Fruit fly (Drosophila melanogaster) whole organism, embryonic: ENCODE results near the gene CG46460.
A peak's percentile ranks its signal among the peaks of the same experiment; 100 is the strongest.

ENCODE experiments used
- B-H2 ChIP-seq: fragments of 200-800 bp; sonication (Bioruptor generic); optimal IDR thresholded peaks from 2 replicates; lab custom pipeline; 2018; ENCODE audit warnings: missing biosample characterization, mild to moderate bottlenecking, missing genetic modification characterization
- BEAF-32 ChIP-seq: fragments of 200-800 bp; sonication (Bioruptor generic); optimal IDR thresholded peaks from 3 replicates; lab custom pipeline; 2017; ENCODE audit warnings: missing biosample characterization, missing genetic modification characterization, mild to moderate bottlenecking, moderate library complexity, missing genetic modification reagents
- Bdp1 ChIP-seq: fragments of 200-800 bp; sonication (Bioruptor generic); optimal IDR thresholded peaks from 3 replicates; lab custom pipeline; 2016; ENCODE audit warnings: missing biosample characterization, missing genetic modification characterization
- Bteb2 ChIP-seq: fragments of 200-800 bp; sonication (Bioruptor generic); optimal IDR thresholded peaks from 2 replicates; lab custom pipeline; 2016; ENCODE audit warnings: missing biosample characterization, missing genetic modification characterization
- CG11696 ChIP-seq: fragments of 200-800 bp; sonication (Bioruptor generic); IDR thresholded peaks from 2 replicates; pipeline ENCODE4 v1.3.6; 2022; ENCODE audit warnings: missing biosample characterization, missing genetic modification characterization
- CG12219 ChIP-seq: fragments of 200-800 bp; sonication (Bioruptor generic); optimal IDR thresholded peaks from 3 replicates; lab custom pipeline; 2018; ENCODE audit warnings: missing biosample characterization, mild to moderate bottlenecking, missing genetic modification characterization
- CG12299 ChIP-seq: fragments of 200-800 bp; sonication (Bioruptor generic); optimal IDR thresholded peaks from 2 replicates; lab custom pipeline; 2018; ENCODE audit warnings: missing biosample characterization, mild to moderate bottlenecking, missing genetic modification characterization
- CG14710 ChIP-seq: fragments of 200-800 bp; sonication (Bioruptor generic); optimal IDR thresholded peaks from 3 replicates; lab custom pipeline; 2019; ENCODE audit warnings: missing biosample characterization, mild to moderate bottlenecking, missing genetic modification characterization, moderate library complexity
- CG14965 ChIP-seq: fragments of 200-800 bp; sonication (Bioruptor generic); optimal IDR thresholded peaks from 2 replicates; lab custom pipeline; 2016; ENCODE audit warnings: missing biosample characterization, missing genetic modification characterization, borderline replicate concordance
- CG15514 ChIP-seq: fragments of 200-800 bp; sonication (Bioruptor generic); optimal IDR thresholded peaks from 3 replicates; lab custom pipeline; 2017; ENCODE audit warnings: missing biosample characterization, missing genetic modification characterization, mild to moderate bottlenecking, moderate library complexity, missing genetic modification reagents
- CG16815 ChIP-seq: fragments of 200-800 bp; sonication (Bioruptor generic); optimal IDR thresholded peaks from 3 replicates; lab custom pipeline; 2017; ENCODE audit warnings: missing biosample characterization, mild to moderate bottlenecking, missing genetic modification characterization
- CG18764 ChIP-seq: fragments of 200-800 bp; sonication (Bioruptor generic); optimal IDR thresholded peaks from 3 replicates; lab custom pipeline; 2016; ENCODE audit warnings: missing biosample characterization, missing genetic modification characterization
- CG2875 ChIP-seq: fragments of 200-800 bp; sonication (Bioruptor generic); optimal IDR thresholded peaks from 2 replicates; lab custom pipeline; 2017; ENCODE audit warnings: missing biosample characterization, mild to moderate bottlenecking, missing genetic modification characterization, missing genetic modification reagents
- CG31441 ChIP-seq: fragments of 200-800 bp; sonication (Bioruptor generic); IDR thresholded peaks from 2 replicates; pipeline ENCODE4 v1.3.6; 2022; ENCODE audit warnings: missing biosample characterization, missing genetic modification characterization
- CG33557 ChIP-seq: fragments of 200-800 bp; sonication (Bioruptor generic); optimal IDR thresholded peaks from 2 replicates; lab custom pipeline; 2019; ENCODE audit warnings: missing biosample characterization, mild to moderate bottlenecking, missing genetic modification characterization, moderate library complexity
- CG7839 ChIP-seq: fragments of 200-800 bp; sonication (Bioruptor generic); optimal IDR thresholded peaks from 3 replicates; lab custom pipeline; 2018; ENCODE audit warnings: missing biosample characterization, mild to moderate bottlenecking, missing genetic modification characterization, moderate library complexity
- CG8290 ChIP-seq, 3 experiments: fragments of 200-800 bp; sonication (Bioruptor generic); optimal IDR thresholded peaks; 2 replicates each; lab custom pipeline; 2016 to 2019; ENCODE audit warnings: missing biosample characterization in 3 of 3, missing genetic modification characterization in 3 of 3, mild to moderate bottlenecking in 2 of 3, moderate library complexity in 1 of 3
- CG8944 ChIP-seq: fragments of 200-800 bp; sonication (Bioruptor generic); optimal IDR thresholded peaks from 3 replicates; lab custom pipeline; 2016; ENCODE audit warnings: missing biosample characterization, missing genetic modification characterization
- D19B ChIP-seq: fragments of 200-800 bp; sonication (Bioruptor generic); optimal IDR thresholded peaks from 2 replicates; lab custom pipeline; 2017; ENCODE audit warnings: missing biosample characterization, mild to moderate bottlenecking, missing genetic modification characterization
- Dref ChIP-seq: fragments of 200-800 bp; sonication (Bioruptor generic); IDR thresholded peaks from 2 replicates; pipeline ENCODE4 v1.3.6; 2022; ENCODE audit warnings: missing biosample characterization, missing genetic modification characterization
- ERR ChIP-seq: fragments of 200-800 bp; sonication (Bioruptor generic); optimal IDR thresholded peaks from 2 replicates; lab custom pipeline; 2016; ENCODE audit warnings: missing biosample characterization, missing genetic modification characterization
- Fer2 ChIP-seq: fragments of 200-800 bp; sonication (Bioruptor generic); optimal IDR thresholded peaks from 2 replicates; lab custom pipeline; 2018; ENCODE audit warnings: missing biosample characterization, mild to moderate bottlenecking, missing genetic modification characterization, moderate library complexity
- HLH3B ChIP-seq: fragments of 200-800 bp; sonication (Bioruptor generic); IDR thresholded peaks from 2 replicates; pipeline ENCODE4 v1.3.6; 2022; ENCODE audit warnings: missing biosample characterization, missing genetic modification characterization
- HLH4C ChIP-seq: fragments of 200-800 bp; sonication (Bioruptor generic); IDR thresholded peaks from 3 replicates; pipeline ENCODE4 v1.3.6; 2022; ENCODE audit warnings: missing biosample characterization, missing genetic modification characterization; ENCODE audit not compliant: partially characterized antibody
- HmgD ChIP-seq: fragments of 200-800 bp; sonication (Bioruptor generic); optimal IDR thresholded peaks from 3 replicates; lab custom pipeline; 2016; ENCODE audit warnings: missing biosample characterization, missing genetic modification characterization
- MBD-R2 ChIP-seq: fragments of 200-800 bp; sonication (Bioruptor generic); IDR thresholded peaks from 2 replicates; pipeline ENCODE4 v1.3.6; 2022; ENCODE audit warnings: missing biosample characterization, missing genetic modification characterization
- Nf-YB ChIP-seq: fragments of 200-800 bp; sonication (Bioruptor generic); optimal IDR thresholded peaks from 3 replicates; lab custom pipeline; 2019; ENCODE audit warnings: missing biosample characterization, mild to moderate bottlenecking, missing genetic modification characterization, moderate library complexity
- Oaz ChIP-seq: fragments of 200-800 bp; sonication (Bioruptor generic); IDR thresholded peaks from 2 replicates; pipeline ENCODE4 v1.3.6; 2022; ENCODE audit warnings: missing biosample characterization, missing genetic modification characterization
- Rfx ChIP-seq: fragments of 200-800 bp; sonication (Bioruptor generic); IDR thresholded peaks from 2 replicates; pipeline ENCODE4 v1.3.6; 2022; ENCODE audit warnings: missing biosample characterization, missing genetic modification characterization
- Scr ChIP-seq: fragments of 200-800 bp; sonication (Bioruptor generic); IDR thresholded peaks from 2 replicates; pipeline ENCODE4 v1.3.6; 2022; ENCODE audit warnings: missing biosample characterization, missing genetic modification characterization; ENCODE audit not compliant: partially characterized antibody
- Sox102F ChIP-seq: fragments of 200-800 bp; sonication (Bioruptor generic); optimal IDR thresholded peaks from 2 replicates; lab custom pipeline; 2018; ENCODE audit warnings: missing biosample characterization, mild to moderate bottlenecking, missing genetic modification characterization, moderate library complexity
- abd-A ChIP-seq: fragments of 200-800 bp; sonication (Bioruptor generic); optimal IDR thresholded peaks from 3 replicates; lab custom pipeline; 2019; ENCODE audit warnings: missing biosample characterization, mild to moderate bottlenecking, missing genetic modification characterization, moderate library complexity
- az2 ChIP-seq: fragments of 200-800 bp; sonication (Bioruptor generic); optimal IDR thresholded peaks from 3 replicates; lab custom pipeline; 2016; ENCODE audit warnings: missing biosample characterization, missing genetic modification characterization
- bigmax ChIP-seq: fragments of 200-800 bp; sonication (Bioruptor generic); optimal IDR thresholded peaks from 2 replicates; lab custom pipeline; 2018; ENCODE audit warnings: missing biosample characterization, mild to moderate bottlenecking, missing genetic modification characterization
- chinmo ChIP-seq: fragments of 200-800 bp; sonication (Bioruptor generic); IDR thresholded peaks from 4 replicates; pipeline ENCODE4 v1.3.6; 2022; ENCODE audit warnings: missing biosample characterization, missing genetic modification characterization; ENCODE audit not compliant: partially characterized antibody
- chn ChIP-seq: fragments of 200-800 bp; sonication (Bioruptor generic); optimal IDR thresholded peaks from 2 replicates; lab custom pipeline; 2016; ENCODE audit warnings: missing biosample characterization, missing genetic modification characterization
- corto ChIP-seq: fragments of 200-800 bp; sonication (Bioruptor generic); optimal IDR thresholded peaks from 2 replicates; lab custom pipeline; 2016; ENCODE audit warnings: missing biosample characterization, mild to moderate bottlenecking, missing genetic modification characterization, moderate library complexity
- crol ChIP-seq: fragments of 200-800 bp; sonication (Bioruptor generic); IDR thresholded peaks from 2 replicates; pipeline ENCODE4 v1.3.6; 2022; ENCODE audit warnings: missing biosample characterization, missing genetic modification characterization
- dpn ChIP-seq, 2 experiments: fragments of 200-800 bp; sonication (Bioruptor generic); optimal IDR thresholded peaks; 3 replicates each; lab custom pipeline; 2016; ENCODE audit warnings: missing biosample characterization in 2 of 2, missing genetic modification characterization in 2 of 2
- ewg ChIP-seq: fragments of 200-800 bp; sonication (Bioruptor generic); optimal IDR thresholded peaks from 3 replicates; lab custom pipeline; 2017; ENCODE audit warnings: mild to moderate bottlenecking, missing biosample characterization, missing genetic modification reagents, missing genetic modification characterization
- fd64A ChIP-seq: fragments of 200-800 bp; sonication (Bioruptor generic); optimal IDR thresholded peaks from 3 replicates; lab custom pipeline; 2018; ENCODE audit warnings: missing biosample characterization, mild to moderate bottlenecking, missing genetic modification characterization
- gsb ChIP-seq: fragments of 200-800 bp; sonication (Bioruptor generic); IDR thresholded peaks from 2 replicates; pipeline ENCODE4 v1.3.6; 2022; ENCODE audit warnings: missing biosample characterization, missing genetic modification characterization
- lab ChIP-seq: fragments of 200-800 bp; sonication (Bioruptor generic); optimal IDR thresholded peaks from 3 replicates; lab custom pipeline; 2017; ENCODE audit warnings: missing biosample characterization, missing genetic modification characterization, mild to moderate bottlenecking, moderate library complexity, missing genetic modification reagents
- mam ChIP-seq: fragments of 200-800 bp; sonication (Bioruptor generic); optimal IDR thresholded peaks from 3 replicates; lab custom pipeline; 2016; ENCODE audit warnings: missing biosample characterization, missing genetic modification characterization
- mirr ChIP-seq: fragments of 200-800 bp; sonication (Bioruptor generic); optimal IDR thresholded peaks from 3 replicates; lab custom pipeline; 2018; ENCODE audit warnings: missing biosample characterization, mild to moderate bottlenecking, missing genetic modification characterization
- otp ChIP-seq: fragments of 200-800 bp; sonication (Bioruptor generic); IDR thresholded peaks from 3 replicates; pipeline ENCODE4, ENCODE4 v1.3.6; 2022; ENCODE audit warnings: missing biosample characterization, missing genetic modification characterization
- sens ChIP-seq: fragments of 200-800 bp; sonication (Bioruptor generic); peaks from one replicate; lab custom pipeline; 2016; ENCODE audit warnings: missing biosample characterization, missing genetic modification characterization
- yki ChIP-seq: fragments of >200 bp; optimal IDR thresholded peaks from 3 replicates; lab custom pipeline; 2018

CG46460 gene

DNA sequence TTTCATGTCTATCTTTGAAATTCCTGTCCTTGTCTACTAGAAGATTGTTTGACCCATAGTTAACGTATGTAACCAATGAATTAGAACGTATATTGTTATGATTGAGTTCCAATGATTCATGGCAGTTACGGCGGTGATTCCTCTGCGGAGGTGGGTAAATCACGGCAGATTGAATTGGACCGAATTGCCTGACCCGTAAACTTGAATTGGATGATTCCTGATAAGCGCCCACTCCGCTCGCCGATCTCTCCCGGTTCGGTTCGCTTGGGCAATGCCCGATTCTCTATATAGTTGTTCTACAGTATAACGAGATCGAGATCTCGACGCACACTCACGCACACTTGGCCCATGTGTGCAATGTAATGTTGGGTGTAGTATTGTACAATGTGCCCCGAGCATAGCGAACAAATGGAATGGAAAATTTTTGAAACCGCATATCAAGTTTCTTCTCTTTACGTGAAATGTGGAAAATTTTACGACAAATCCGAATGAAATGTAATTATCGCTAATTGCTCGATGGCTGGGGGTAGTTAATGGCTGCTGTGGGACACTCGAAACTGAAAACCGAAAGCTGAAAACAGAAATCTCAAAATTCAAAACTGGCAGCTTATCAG lies 4.4 kb upstream of the CG46460 start (continued):
- TF ChIP-seq Nf-YB (GFP tag; lab: Kevin White, UChicago) = no peak
- no peak for TF ChIP-seq CG12299 (tag; lab: Kevin White, UChicago)
- TF ChIP-seq CG31441 (GFP tag; lab: Robert Waterston, UW) = no peak
- TF ChIP-seq CG15514 = no peak
- no peak for TF ChIP-seq lab (GFP tag; lab: Kevin White, UChicago)
- TF ChIP-seq otp (GFP tag; lab: Robert Waterston, UW) = no peak
- no peak for TF ChIP-seq fd64A (GFP tag; lab: Kevin White, UChicago)
- TF ChIP-seq Oaz = no peak
- no peak for TF ChIP-seq Fer2
- 0 out of 4 replicates have a peak, but pooled peaks have one; percentile 15 for TF ChIP-seq chinmo (GFP tag; lab: Robert Waterston, UW)
- no peak for TF ChIP-seq Bteb2 (GFP tag; lab: Kevin White, UChicago)
- peak; percentile 21; the same call in 1 of the 2 replicates for TF ChIP-seq crol (GFP tag; lab: Robert Waterston, UW)
- peak; percentile 8 for TF ChIP-seq abd-A (tag; lab: Kevin White, UChicago)
- no peak for TF ChIP-seq B-H2 (GFP tag; lab: Kevin White, UChicago)
- TF ChIP-seq az2 (GFP tag; lab: Kevin White, UChicago) = no peak
- no peak for TF ChIP-seq BEAF-32 (GFP tag; lab: Kevin White, UChicago)
- TF ChIP-seq gsb = no peak
- no peak for TF ChIP-seq bigmax (GFP tag; lab: Kevin White, UChicago)
- TF ChIP-seq dpn (GFP tag; optimal IDR thresholded peaks at IDR 0.05; lab: Kevin White, UChicago) = no peak
- TF ChIP-seq CG14965 (GFP tag; lab: Kevin White, UChicago) = no peak
- no peak for TF ChIP-seq CG18764 (GFP tag; lab: Kevin White, UChicago)
- TF ChIP-seq CG7839 = no peak
- TF ChIP-seq CG16815 (GFP tag; lab: Kevin White, UChicago) = no peak
- TF ChIP-seq HLH3B (GFP tag; lab: Robert Waterston, UW) = 0 out of 2 replicates have a peak, but pooled peaks have one; percentile 8

DNA sequence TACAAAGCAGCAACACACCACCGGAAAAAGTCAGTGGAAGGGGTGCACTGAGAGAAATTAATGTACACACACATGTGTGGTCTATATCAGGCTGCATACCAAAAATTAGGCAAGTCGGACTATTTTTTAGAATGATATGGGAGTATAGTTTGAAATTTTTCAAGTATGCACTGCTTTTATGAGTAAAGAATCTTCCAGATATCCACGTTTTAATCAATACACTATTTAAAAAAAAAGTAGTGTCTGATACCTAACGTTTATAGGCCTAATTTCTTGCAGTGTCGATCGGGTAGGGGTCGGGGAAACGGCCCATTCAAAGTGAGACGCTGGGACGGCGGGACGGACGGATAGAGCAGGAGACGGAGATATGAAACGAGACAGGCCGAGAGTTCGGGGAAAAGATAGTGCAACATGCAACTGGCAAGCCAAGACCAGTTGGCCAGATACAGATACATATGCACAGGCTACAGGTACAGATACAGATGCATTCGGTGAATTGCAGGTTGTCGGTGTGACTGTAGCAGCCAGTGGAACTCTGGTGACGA lies 3.3 kb upstream of the CG46460 start:
- TF ChIP-seq D19B (GFP tag; lab: Kevin White, UChicago) = no peak
- peak; percentile 97 for TF ChIP-seq CG14710 (tag; lab: Kevin White, UChicago)
- TF ChIP-seq CG33557 (GFP tag; lab: Kevin White, UChicago) = peak; percentile 97
- peak; percentile 100 for TF ChIP-seq sens
- peak; percentile 96 for TF ChIP-seq CG8290 (GFP tag; optimal IDR thresholded peaks at IDR 0.05; lab: Kevin White, UChicago)
- TF ChIP-seq CG8290 (tag; optimal IDR thresholded peaks at IDR 0.05; lab: Kevin White, UChicago) = peak; percentile 48 to 93
- peak; percentile 91 for TF ChIP-seq CG12219 (GFP tag; lab: Kevin White, UChicago)
- no peak for TF ChIP-seq yki
- TF ChIP-seq Dref (GFP tag; lab: Robert Waterston, UW) = no peak
- TF ChIP-seq mirr (GFP tag; lab: Kevin White, UChicago) = no peak
- TF ChIP-seq CG2875 = peak; percentile 92
- peak; percentile 80 for TF ChIP-seq ERR (GFP tag; lab: Kevin White, UChicago)
- peak; percentile 84 for TF ChIP-seq Bdp1 (GFP tag; lab: Kevin White, UChicago)
- TF ChIP-seq CG8944 (GFP tag; lab: Kevin White, UChicago) = peak; percentile 94
- TF ChIP-seq ewg (GFP tag; lab: Kevin White, UChicago) = peak; percentile 90
- peak; percentile 78 for TF ChIP-seq mam (GFP tag; lab: Kevin White, UChicago)
- peak; percentile 69 for TF ChIP-seq Rfx (GFP tag; lab: Robert Waterston, UW)
- TF ChIP-seq MBD-R2 (GFP tag; lab: Robert Waterston, UW) = peak; percentile 27; the same call in 1 of the 2 replicates
- peak; percentile 95 for TF ChIP-seq chn
- peak; percentile 91 to 93 for TF ChIP-seq dpn (GFP tag; optimal IDR thresholded peaks at IDR 0.05; lab: Kevin White, UChicago)
- no peak for TF ChIP-seq corto (GFP tag; lab: Kevin White, UChicago)
- peak; percentile 96 for TF ChIP-seq Sox102F
- peak; percentile 49 for TF ChIP-seq CG11696 (GFP tag; lab: Robert Waterston, UW)
- no peak for TF ChIP-seq Scr (GFP tag; lab: Robert Waterston, UW)
- no peak for TF ChIP-seq HLH4C (GFP tag; lab: Robert Waterston, UW)
- TF ChIP-seq HmgD (GFP tag; lab: Kevin White, UChicago) = peak; percentile 84
